Worm (Caenorhabditis elegans): Measurements from ENCODE around the gene eif-2Bgamma.

DNA sequence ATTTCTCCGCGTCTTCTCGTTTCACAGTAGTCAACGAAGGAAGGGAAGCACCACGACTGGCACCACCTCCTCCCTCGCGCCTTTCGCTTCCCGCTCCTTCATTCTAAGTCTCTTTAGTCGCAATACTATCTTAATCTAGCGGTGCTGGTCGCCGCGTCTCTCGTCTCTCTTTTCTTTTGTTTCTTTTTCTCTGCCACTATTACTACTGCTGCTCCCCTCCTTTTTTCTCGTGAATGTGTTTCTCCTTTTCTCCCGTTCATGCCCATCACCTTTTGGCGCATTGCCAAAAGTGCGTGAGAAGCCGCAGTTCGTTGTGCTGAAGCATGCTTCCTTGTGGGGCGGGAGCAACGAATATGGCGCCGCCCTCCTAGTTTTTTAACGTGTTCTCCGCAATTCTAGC is 41.0 kb downstream of the eif-2Bgamma start:
- TF ChIP-seq snpc-1.2 (GFP tag; IDR thresholded peaks at IDR 0.05) (no peak), T20F7.1 (GFP tag; optimal IDR thresholded peaks at IDR 0.05) (peak; percentile 64), madf-5 (GFP tag; IDR thresholded peaks at IDR 0.05) (no peak), nhr-25 (tag; optimal IDR thresholded peaks at IDR 0.05; ENCODE audit: borderline replicate concordance, insufficient read depth) (peak; percentile 14), ceh-20 (GFP tag; IDR thresholded peaks at IDR 0.05) (peak; percentile 13; the same call in 1 of the 2 replicates), lin-15B (tag; optimal IDR thresholded peaks at IDR 0.05) (no peak), ZK546.5 (tag; optimal IDR thresholded peaks at IDR 0.05) (no peak), skn-1 (tag; optimal IDR thresholded peaks at IDR 0.05) (no peak), vab-7 (GFP tag; IDR thresholded peaks at IDR 0.05) (no peak), nhr-28 (tag; optimal IDR thresholded peaks at IDR 0.05) (peak; percentile 70), ZK337.2 (GFP tag; IDR thresholded peaks at IDR 0.05) (0 out of 2 replicates have a peak, but pooled peaks have one; percentile 46), zag-1 (tag; optimal IDR thresholded peaks at IDR 0.05) (no peak), fkh-10 (GFP tag; optimal IDR thresholded peaks at IDR 0.05) (peak; percentile 42)
